Fruit fly (Drosophila melanogaster) whole organism, embryonic: ENCODE results near the gene CG31482.

Experiments used
- Atf3 ChIP-seq: fragments of 200-800 bp; sonication (Bioruptor generic); optimal IDR thresholded peaks from 3 replicates; lab custom pipeline; 2016; ENCODE audit warnings: missing biosample characterization, missing genetic modification characterization
- Awh ChIP-seq: fragments of 200-800 bp; sonication (Bioruptor generic); IDR thresholded peaks from 2 replicates; pipeline ENCODE4, ENCODE4 v1.3.6; 2022; ENCODE audit warnings: missing biosample characterization, missing genetic modification characterization
- Blimp-1 ChIP-seq: fragments of 200-800 bp; sonication (Bioruptor generic); optimal IDR thresholded peaks from 3 replicates; lab custom pipeline; 2018; ENCODE audit warnings: missing biosample characterization, missing genetic modification characterization, mild to moderate bottlenecking, moderate library complexity, missing genetic modification reagents
- CG10543 ChIP-seq: fragments of 200-800 bp; sonication (Bioruptor generic); optimal IDR thresholded peaks from 3 replicates; lab custom pipeline; 2017; ENCODE audit warnings: missing biosample characterization, mild to moderate bottlenecking, missing genetic modification characterization, moderate library complexity
- CG11398 ChIP-seq: fragments of 200-800 bp; sonication (Bioruptor generic); optimal IDR thresholded peaks from 2 replicates; lab custom pipeline; 2016; ENCODE audit warnings: missing biosample characterization, missing genetic modification characterization
- CG12391 ChIP-seq: fragments of 200-800 bp; sonication (Bioruptor generic); optimal IDR thresholded peaks from 3 replicates; lab custom pipeline; 2018; ENCODE audit warnings: missing biosample characterization, mild to moderate bottlenecking, missing genetic modification characterization, moderate library complexity
- CG13296 ChIP-seq: fragments of 200-800 bp; sonication (Bioruptor generic); optimal IDR thresholded peaks from 3 replicates; lab custom pipeline; 2018; ENCODE audit warnings: missing biosample characterization, mild to moderate bottlenecking, missing genetic modification characterization
- CG2116 ChIP-seq: fragments of 200-800 bp; sonication (Bioruptor generic); optimal IDR thresholded peaks from 3 replicates; lab custom pipeline; 2018; ENCODE audit warnings: missing biosample characterization, mild to moderate bottlenecking, missing genetic modification characterization
- CG2202 ChIP-seq: fragments of 200-800 bp; sonication (Bioruptor generic); optimal IDR thresholded peaks from 2 replicates; lab custom pipeline; 2018; ENCODE audit warnings: missing biosample characterization, mild to moderate bottlenecking, missing genetic modification characterization
- CG31224 ChIP-seq: fragments of 200-800 bp; sonication (Bioruptor generic); IDR thresholded peaks from 2 replicates; pipeline ENCODE4 v1.3.6; 2022; ENCODE audit warnings: missing biosample characterization, missing genetic modification characterization
- CG3163 ChIP-seq: fragments of 200-800 bp; sonication (Bioruptor generic); optimal IDR thresholded peaks from 3 replicates; lab custom pipeline; 2016; ENCODE audit warnings: missing biosample characterization, missing genetic modification characterization
- CG3281 ChIP-seq: fragments of 200-800 bp; sonication (Bioruptor generic); optimal IDR thresholded peaks from 3 replicates; lab custom pipeline; 2017; ENCODE audit warnings: missing biosample characterization, mild to moderate bottlenecking, missing genetic modification characterization
- CG3407 ChIP-seq: fragments of 200-800 bp; sonication (Bioruptor generic); optimal IDR thresholded peaks from 2 replicates; lab custom pipeline; 2018; ENCODE audit warnings: missing biosample characterization, mild to moderate bottlenecking, missing genetic modification characterization
- CG4404 ChIP-seq: fragments of 200-800 bp; sonication (Bioruptor generic); IDR thresholded peaks from 2 replicates; pipeline ENCODE4 v1.3.6; 2022; ENCODE audit warnings: missing biosample characterization, missing genetic modification characterization
- CG4617 ChIP-seq: fragments of 200-800 bp; sonication (Bioruptor generic); optimal IDR thresholded peaks from 3 replicates; lab custom pipeline; 2016; ENCODE audit warnings: missing biosample characterization, missing genetic modification characterization, borderline replicate concordance
- CG4730 ChIP-seq: fragments of 200-800 bp; sonication (Bioruptor generic); IDR thresholded peaks from 2 replicates; pipeline ENCODE4 v1.3.6; 2022; ENCODE audit warnings: missing biosample characterization, missing genetic modification characterization
- CG5245 ChIP-seq: fragments of 200-800 bp; sonication (Bioruptor generic); optimal IDR thresholded peaks from 3 replicates; lab custom pipeline; 2016; ENCODE audit warnings: missing biosample characterization, missing genetic modification characterization
- CG6175 ChIP-seq: fragments of 200-800 bp; sonication (Bioruptor generic); IDR thresholded peaks from 3 replicates; pipeline ENCODE4 v1.3.6; 2022; ENCODE audit warnings: missing biosample characterization, missing genetic modification characterization
- CTCF ChIP-seq: fragments of 200-800 bp; sonication (Bioruptor generic); optimal IDR thresholded peaks from 2 replicates; lab custom pipeline; 2017; ENCODE audit warnings: missing biosample characterization, mild to moderate bottlenecking, missing genetic modification characterization, moderate library complexity
- D ChIP-seq, 2 experiments: fragments of 200-800 bp in 1 of 2; fragments of >200 bp in 1 of 2; sonication (Bioruptor generic) in 1 of 2; optimal IDR thresholded peaks; 2 replicates in 1 of 2; 3 replicates in 1 of 2; lab custom pipeline; 2017; ENCODE audit warnings: mild to moderate bottlenecking in 1 of 2, missing biosample characterization in 1 of 2, missing genetic modification characterization in 1 of 2, missing genetic modification reagents in 1 of 2
- Dip2 ChIP-seq: fragments of 200-800 bp; sonication (Bioruptor generic); IDR thresholded peaks from 2 replicates; pipeline ENCODE4 v1.3.6; 2022; ENCODE audit warnings: missing biosample characterization, missing genetic modification characterization
- Dll ChIP-seq: fragments of 200-800 bp; sonication (Bioruptor generic); IDR thresholded peaks from 4 replicates; pipeline ENCODE4 v1.3.6; 2022; ENCODE audit warnings: missing biosample characterization, missing genetic modification characterization; ENCODE audit not compliant: partially characterized antibody
- E2f2 ChIP-seq: fragments of 200-800 bp; sonication (Bioruptor generic); IDR thresholded peaks from 2 replicates; pipeline ENCODE4 v1.3.6; 2022; ENCODE audit warnings: missing biosample characterization, missing genetic modification characterization
- Ets65A ChIP-seq: fragments of 200-800 bp; sonication (Bioruptor generic); peaks from one replicate; lab custom pipeline; 2016; ENCODE audit warnings: missing biosample characterization, missing genetic modification characterization
- Fer3 ChIP-seq: fragments of 200-800 bp; sonication (Bioruptor generic); optimal IDR thresholded peaks from 2 replicates; lab custom pipeline; 2018; ENCODE audit warnings: missing biosample characterization, mild to moderate bottlenecking, missing genetic modification characterization, moderate library complexity
- Med ChIP-seq: fragments of 200-800 bp; sonication (Bioruptor generic); peaks from one replicate; lab custom pipeline; 2016; ENCODE audit warnings: missing biosample characterization, missing genetic modification characterization, mild to moderate bottlenecking, inconsistent platforms, moderate library complexity
- Meics ChIP-seq: fragments of 200-800 bp; sonication (Bioruptor generic); optimal IDR thresholded peaks from 2 replicates; lab custom pipeline; 2017; ENCODE audit warnings: missing biosample characterization, mild to moderate bottlenecking, missing genetic modification characterization
- Poxn ChIP-seq: fragments of 200-800 bp; sonication (Bioruptor generic); IDR thresholded peaks from 2 replicates; pipeline ENCODE4 v1.3.6; 2022; ENCODE audit warnings: missing biosample characterization, missing genetic modification characterization
- Ptx1 ChIP-seq: fragments of 200-800 bp; sonication (Bioruptor generic); IDR thresholded peaks from 2 replicates; pipeline ENCODE4 v1.3.6; 2022; ENCODE audit warnings: missing biosample characterization, missing genetic modification characterization
- Scr ChIP-seq: fragments of 200-800 bp; sonication (Bioruptor generic); IDR thresholded peaks from 2 replicates; pipeline ENCODE4 v1.3.6; 2022; ENCODE audit warnings: missing biosample characterization, missing genetic modification characterization; ENCODE audit not compliant: partially characterized antibody
- Xrp1 ChIP-seq: fragments of 200-800 bp; sonication (Bioruptor generic); IDR thresholded peaks from 2 replicates; pipeline ENCODE4 v1.3.6; 2022; ENCODE audit warnings: missing biosample characterization, missing genetic modification characterization
- amos ChIP-seq: fragments of 200-800 bp; sonication (Bioruptor generic); IDR thresholded peaks from 2 replicates; pipeline ENCODE4 v1.3.6; 2022; ENCODE audit warnings: missing biosample characterization, missing genetic modification characterization; ENCODE audit not compliant: partially characterized antibody
- emc ChIP-seq: fragments of 200-800 bp; sonication (Bioruptor generic); optimal IDR thresholded peaks from 2 replicates; lab custom pipeline; 2016; ENCODE audit warnings: missing biosample characterization, missing genetic modification characterization
- esg ChIP-seq: fragments of 200-800 bp; sonication (Bioruptor generic); conservative IDR thresholded peaks from 2 replicates; pipeline ENCODE4 v1.3.6; 2022; ENCODE audit warnings: missing biosample characterization, missing genetic modification characterization
- gsb ChIP-seq: fragments of 200-800 bp; sonication (Bioruptor generic); IDR thresholded peaks from 2 replicates; pipeline ENCODE4 v1.3.6; 2022; ENCODE audit warnings: missing biosample characterization, missing genetic modification characterization
- gsb-n ChIP-seq: fragments of 200-800 bp; sonication (Bioruptor generic); optimal IDR thresholded peaks from 3 replicates; lab custom pipeline; 2018; ENCODE audit warnings: missing biosample characterization, mild to moderate bottlenecking, missing genetic modification characterization
- inv ChIP-seq: fragments of 200-800 bp; sonication (Bioruptor generic); IDR thresholded peaks from 2 replicates; pipeline ENCODE4 v1.3.6; 2022; ENCODE audit warnings: missing biosample characterization, missing genetic modification characterization; ENCODE audit not compliant: partially characterized antibody
- nmo ChIP-seq: fragments of 200-800 bp; sonication (Bioruptor generic); optimal IDR thresholded peaks from 2 replicates; lab custom pipeline; 2018; ENCODE audit warnings: missing biosample characterization, mild to moderate bottlenecking, missing genetic modification characterization, moderate library complexity
- pros ChIP-seq: fragments of 200-800 bp; sonication (Bioruptor generic); optimal IDR thresholded peaks from 3 replicates; lab custom pipeline; 2019; ENCODE audit warnings: missing biosample characterization, mild to moderate bottlenecking, missing genetic modification characterization, moderate library complexity
- sens ChIP-seq: fragments of 200-800 bp; sonication (Bioruptor generic); peaks from one replicate; lab custom pipeline; 2016; ENCODE audit warnings: missing biosample characterization, missing genetic modification characterization
- sens-2 ChIP-seq: fragments of 200-800 bp; sonication (Bioruptor generic); IDR thresholded peaks from 2 replicates; pipeline ENCODE4 v1.3.6; 2022; ENCODE audit warnings: missing biosample characterization, missing genetic modification characterization
- stc ChIP-seq: fragments of 200-800 bp; sonication (Bioruptor generic); IDR thresholded peaks from 2 replicates; pipeline ENCODE4 v1.3.6; 2022; ENCODE audit warnings: missing biosample characterization, missing genetic modification characterization
- zf30C ChIP-seq: fragments of 200-800 bp; sonication (Bioruptor generic); optimal IDR thresholded peaks from 3 replicates; lab custom pipeline; 2018; ENCODE audit warnings: missing biosample characterization, mild to moderate bottlenecking, missing genetic modification characterization

The CG31482 gene

DNA sequence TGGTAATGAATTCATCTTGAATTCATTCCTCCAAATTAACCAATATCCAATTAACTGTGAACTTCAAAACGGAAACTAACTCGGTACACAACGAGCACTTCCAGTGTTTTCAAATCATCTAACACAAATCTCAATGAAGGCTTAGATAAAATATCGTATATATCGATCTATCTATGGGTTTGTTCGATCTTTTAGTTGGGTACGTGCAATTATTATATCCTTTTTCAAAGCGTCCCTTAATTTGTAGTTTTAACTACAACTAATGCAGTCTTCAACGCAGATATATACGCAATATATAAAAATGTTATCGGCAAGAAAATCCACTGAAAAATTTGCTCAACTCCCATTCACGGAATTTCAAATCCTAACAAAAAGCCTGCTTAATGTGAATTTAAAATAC lies 3.1 kb upstream of the CG31482 start, which contains the start of gene CG1138:
Gene CG1138, minus strand, starts transcription at position 101 of the 400 bp plus-strand sequence.
- TF ChIP-seq Ets65A (GFP tag; lab: Kevin White, UChicago) (no peak), Fer3 (tag; lab: Kevin White, UChicago) (no peak), CG4730 (GFP tag; lab: Robert Waterston, UW) (no peak), gsb (GFP tag; lab: Robert Waterston, UW) (no peak), Ptx1 (GFP tag; lab: Robert Waterston, UW) (no peak), nmo (GFP tag; lab: Kevin White, UChicago) (no peak), Poxn (GFP tag; lab: Robert Waterston, UW) (no peak), gsb-n (tag; lab: Kevin White, UChicago) (no peak)

DNA sequence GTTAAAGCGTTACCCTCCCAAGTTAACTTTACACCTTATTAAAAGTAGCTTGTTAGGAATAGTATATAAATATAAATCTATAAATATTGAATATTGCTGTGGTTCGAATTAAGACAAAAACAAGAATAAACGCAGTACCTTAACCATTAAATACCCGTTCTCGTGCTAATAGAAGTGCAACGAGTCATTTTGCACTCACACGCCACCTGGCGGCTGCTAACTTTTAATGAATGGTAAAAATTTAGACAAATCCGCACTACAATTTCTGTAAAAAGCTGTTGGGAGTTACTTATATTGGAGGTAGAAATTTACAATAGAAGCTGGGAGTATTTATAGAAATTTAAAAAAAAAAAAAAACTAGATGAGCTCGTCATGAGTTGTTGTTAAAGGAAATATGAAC lies 4.1 kb downstream of the CG31482 start:
- TF ChIP-seq zf30C (no peak), CTCF (peak; percentile 57), Dip2 (no peak), amos (GFP tag; lab: Robert Waterston, UW) (no peak), CG10543 (GFP tag; lab: Kevin White, UChicago) (no peak)

- no peak for TF ChIP-seq Dll
- no peak for TF ChIP-seq Blimp-1
- TF ChIP-seq CG3281: no peak
- no peak for TF ChIP-seq emc
- TF ChIP-seq inv (GFP tag; lab: Robert Waterston, UW): no peak
- TF ChIP-seq Awh: no peak
- TF ChIP-seq E2f2 (GFP tag; lab: Robert Waterston, UW): no peak
- no peak for TF ChIP-seq CG3407 (GFP tag; lab: Kevin White, UChicago)
- no peak for TF ChIP-seq CG5245 (GFP tag; lab: Kevin White, UChicago)
- TF ChIP-seq Meics (GFP tag; lab: Kevin White, UChicago): no peak
- no peak for TF ChIP-seq Atf3 (GFP tag; lab: Kevin White, UChicago)
- no peak for TF ChIP-seq CG12391 (tag; lab: Kevin White, UChicago)
- TF ChIP-seq CG2116 (GFP tag; lab: Kevin White, UChicago): no peak
- no peak for TF ChIP-seq CG4404 (GFP tag; lab: Robert Waterston, UW)
- no peak for TF ChIP-seq CG6175 (GFP tag; lab: Robert Waterston, UW)
- no peak for TF ChIP-seq CG2202 (tag; lab: Kevin White, UChicago)
- TF ChIP-seq esg (GFP tag; lab: Robert Waterston, UW): no peak
- TF ChIP-seq, all 482 proteins: peak for 0
Measured at dm6 chr3R:6608814-6609213, 7.8 kb downstream of the CG31482 start, which contains the start of gene glob2. Gene glob2 (minus strand): TSS chr3R:6608914.

DNA sequence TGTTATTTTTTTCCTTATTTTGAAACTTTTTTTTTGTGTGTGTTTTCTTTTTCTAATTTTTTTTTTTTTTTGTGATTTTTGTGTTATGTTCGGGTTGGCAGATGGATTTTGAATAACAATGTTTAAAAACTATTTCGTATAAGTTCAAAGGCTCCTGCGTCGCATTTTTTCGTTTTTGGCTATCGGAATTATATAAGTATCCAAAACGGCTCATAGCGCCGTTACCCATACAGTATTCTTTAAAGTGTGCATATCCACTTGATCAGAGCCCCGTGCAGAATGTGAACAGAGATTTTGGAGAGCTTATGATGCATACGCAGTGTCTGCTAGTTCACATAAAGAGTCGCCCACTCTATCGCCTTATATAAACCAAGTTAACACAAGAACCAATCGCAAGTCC lies 26.8 kb downstream of the CG31482 start, which contains the start of gene sowi:
Gene sowi, minus strand, starts transcription at position 101 of the 400 bp plus-strand sequence.
- no peak for TF ChIP-seq CG11398 (GFP tag; lab: Kevin White, UChicago)
- no peak for TF ChIP-seq Med (GFP tag; lab: Kevin White, UChicago)
- TF ChIP-seq sens: no peak

DNA sequence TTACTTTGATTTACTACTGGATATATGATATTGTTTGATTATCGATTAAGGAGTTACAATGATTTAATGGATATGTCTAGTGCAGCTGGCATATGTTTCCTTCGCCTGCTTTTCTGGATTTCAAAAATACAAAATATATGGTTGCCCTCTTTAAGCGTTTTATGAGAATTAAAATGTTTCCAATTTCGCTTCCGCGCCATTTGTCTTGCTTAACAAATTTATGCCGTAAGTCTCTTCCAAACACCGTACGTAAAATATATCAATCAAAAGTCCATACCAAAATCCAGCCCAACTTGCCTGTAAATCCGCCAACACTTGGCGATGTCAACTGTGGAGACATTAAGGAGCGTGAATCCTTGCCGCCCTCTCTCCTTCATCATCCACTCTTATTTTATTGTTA lies 28.2 kb downstream of the CG31482 start, which contains the start of gene CG15177:
Gene CG15177, minus strand, starts transcription at position 101 of the 400 bp plus-strand sequence.
- TF ChIP-seq stc (GFP tag; lab: Robert Waterston, UW) (no peak), D (optimal IDR thresholded peaks at IDR 0.05; lab: Kevin White, UChicago) (no peak), D (GFP tag; optimal IDR thresholded peaks at IDR 0.05; lab: Kevin White, UChicago) (no peak), CG13296 (GFP tag; lab: Kevin White, UChicago) (no peak), CG3163 (no peak), Xrp1 (GFP tag; lab: Robert Waterston, UW) (no peak), Scr (GFP tag; lab: Robert Waterston, UW) (no peak), pros (GFP tag; lab: Kevin White, UChicago) (no peak), CG4617 (GFP tag; lab: Kevin White, UChicago) (no peak), CG31224 (GFP tag; lab: Robert Waterston, UW) (no peak), sens-2 (GFP tag; lab: Robert Waterston, UW) (no peak)
